Fruit fly (Drosophila melanogaster) whole organism, adult: ENCODE data around the gene CG17105.

ENCODE experiments used
- CG33017 ChIP-seq: fragments of 200-800 bp; sonication (Bioruptor generic); optimal IDR thresholded peaks from 2 replicates; lab custom pipeline; 2018; ENCODE audit warnings: missing biosample characterization, mild to moderate bottlenecking, missing genetic modification characterization, moderate library complexity
- Mnt ChIP-seq: fragments of 200-800 bp; sonication (Bioruptor generic); optimal IDR thresholded peaks from 2 replicates; lab custom pipeline; 2016; ENCODE audit warnings: missing biosample characterization, mild to moderate bottlenecking, missing genetic modification characterization
- bab1 ChIP-seq: fragments of 200-800 bp; sonication (Bioruptor generic); optimal IDR thresholded peaks from 3 replicates; lab custom pipeline; 2019; ENCODE audit warnings: missing biosample characterization, mild to moderate bottlenecking, missing genetic modification characterization, moderate library complexity
- cnc ChIP-seq, 2 experiments: fragments of >200 bp; optimal IDR thresholded peaks; 2 replicates each; lab custom pipeline; 2017
- ovo ChIP-seq: fragments of 200-800 bp; sonication (Bioruptor generic); optimal IDR thresholded peaks from 2 replicates; lab custom pipeline; 2016; ENCODE audit warnings: missing biosample characterization, missing genetic modification characterization

Gene CG17105

DNA sequence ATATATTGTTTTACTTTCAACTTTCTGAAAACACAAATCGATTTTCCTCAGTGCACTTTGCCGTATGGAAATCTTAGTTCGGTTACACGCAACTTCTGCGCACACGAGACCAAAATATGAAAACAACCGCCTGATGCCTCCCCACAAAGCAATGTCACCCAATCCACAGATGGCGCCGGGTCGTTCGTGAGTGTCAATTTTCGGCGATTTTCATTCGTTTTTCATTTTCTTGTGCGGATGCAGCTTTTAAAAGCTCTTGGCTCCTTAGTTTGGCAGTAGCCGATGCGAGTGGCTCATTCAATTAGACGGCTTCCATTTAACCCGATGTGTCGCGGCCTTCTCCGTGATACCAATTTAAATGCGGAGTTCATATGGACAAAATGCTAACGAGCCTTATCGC, 43.1 kb downstream of the CG17105 start, which contains the start of gene CG6431:
CG6431 (plus strand) TSS at position 301 of the 400 bp plus-strand sequence.
- TF ChIP-seq Mnt (GFP tag; lab: Kevin White, UChicago): no peak

DNA sequence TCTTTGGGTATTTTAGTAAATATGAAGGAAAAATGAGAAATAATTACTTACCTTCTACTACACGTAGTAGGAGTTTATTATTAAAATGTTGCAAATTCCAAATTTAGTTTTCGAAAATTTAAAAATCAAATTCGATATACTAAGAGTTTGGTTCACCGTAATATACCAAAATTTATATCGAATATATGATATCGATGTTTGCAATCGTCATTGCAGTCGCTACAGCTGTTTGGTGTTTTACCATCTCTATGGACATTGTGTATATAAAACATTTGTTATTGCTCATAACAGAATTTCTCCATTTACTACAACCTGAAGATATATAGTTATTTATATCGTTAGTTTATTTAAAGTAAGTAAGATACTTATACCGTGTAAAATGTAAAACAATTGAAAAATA, 47.9 kb downstream of the CG17105 start, which contains the start of gene CG6443:
CG6443 (plus strand) TSS at position 228 of the 400 bp plus-strand sequence.
- TF ChIP-seq bab1 (GFP tag; lab: Kevin White, UChicago) (peak; percentile 22), CG33017 (tag; lab: Kevin White, UChicago) (no peak)

DNA sequence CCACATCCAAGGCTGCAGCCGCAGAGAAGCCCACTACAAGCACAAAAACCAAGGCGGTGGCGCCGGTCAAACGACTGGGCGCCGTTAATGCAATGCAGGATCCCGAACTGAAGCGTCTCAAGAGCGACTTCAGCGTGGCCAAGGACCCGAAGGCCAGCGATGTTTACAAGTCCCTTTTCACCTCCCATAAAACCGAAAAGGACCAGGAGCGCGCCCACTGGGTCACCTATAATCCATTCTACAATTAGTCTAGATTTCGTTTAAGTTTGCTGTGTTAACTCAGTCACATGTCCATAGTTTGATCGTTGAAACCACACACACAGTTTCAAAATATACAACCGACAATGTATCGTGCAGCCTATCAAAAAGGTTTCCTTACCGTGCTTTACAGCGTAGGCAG, 49.1 kb downstream of the CG17105 start, which contains the start of gene CG17118:
CG17118 (plus strand) TSS at position 301 of the 400 bp plus-strand sequence.
- no peak for TF ChIP-seq cnc (optimal IDR thresholded peaks at IDR 0.05; lab: Kevin White, UChicago)
- TF ChIP-seq ovo: no peak
- TF ChIP-seq bab1 (GFP tag; lab: Kevin White, UChicago): no peak
